Worm (Caenorhabditis elegans) whole organism, L1 larva: ENCODE measurements around the gene H27A22.1.

Source experiments
- C04F5.9 ChIP-seq: sonication (generic microtip); optimal IDR thresholded peaks from 2 replicates; lab custom pipeline; 2016; ENCODE audit warnings: missing genetic modification characterization, missing compliant biosample characterization
- C34B4.2 ChIP-seq: sonication (generic microtip); optimal IDR thresholded peaks from 2 replicates; lab custom pipeline; 2017; ENCODE audit warnings: mild to moderate bottlenecking, missing genetic modification characterization, missing compliant biosample characterization
- aha-1 ChIP-seq: fragments of 150-350 bp; optimal IDR thresholded peaks from 2 replicates; lab custom pipeline; 2014; ENCODE audit warnings: missing biosample characterization, missing genetic modification characterization
- alr-1 ChIP-seq: fragments of 200-800 bp; sonication (Bioruptor generic); optimal IDR thresholded peaks from 2 replicates; lab custom pipeline; 2018; ENCODE audit warnings: borderline replicate concordance, mild to moderate bottlenecking, missing genetic modification characterization, missing compliant biosample characterization
- aly-2 ChIP-seq: fragments of 150-350 bp; optimal IDR thresholded peaks from 2 replicates; lab custom pipeline; 2014; ENCODE audit warnings: missing biosample characterization, missing genetic modification characterization
- ces-1 ChIP-seq: fragments of 150-350 bp; optimal IDR thresholded peaks from 2 replicates; lab custom pipeline; 2014; ENCODE audit warnings: missing biosample characterization, missing genetic modification reagents, missing genetic modification characterization
- dpl-1 ChIP-seq, 3 experiments: fragments of 150-350 bp in 2 of 3; sonication (generic microtip) in 1 of 3; optimal IDR thresholded peaks; 2 replicates each; lab custom pipeline; 2014 to 2017; ENCODE audit warnings: missing biosample characterization in 3 of 3, missing genetic modification characterization in 3 of 3, missing genetic modification reagents in 3 of 3
- efl-1 ChIP-seq, 4 experiments: fragments of 150-350 bp; optimal IDR thresholded peaks in 3 of 4; peaks in 1 of 4; 1 replicate in 1 of 4; 2 replicates in 3 of 4; lab custom pipeline; 2014; ENCODE audit warnings: missing biosample characterization in 2 of 4, missing genetic modification characterization in 2 of 4, missing genetic modification reagents in 2 of 4
- egl-27 ChIP-seq, 2 experiments: fragments of 150-350 bp in 1 of 2; sonication (generic microtip); optimal IDR thresholded peaks; 3 replicates each; lab custom pipeline; 2017 to 2018; ENCODE audit warnings: missing biosample characterization in 2 of 2, missing genetic modification characterization in 2 of 2, missing genetic modification reagents in 2 of 2
- ets-5 ChIP-seq: fragments of 200-800 bp; sonication (Bioruptor generic); IDR thresholded peaks from 2 replicates; pipeline ENCODE4 v1.3.6; 2022; ENCODE audit warnings: missing genetic modification characterization, missing compliant biosample characterization
- fkh-10 ChIP-seq: sonication (generic microtip); optimal IDR thresholded peaks from 2 replicates; lab custom pipeline; 2017; ENCODE audit warnings: missing biosample characterization, missing genetic modification reagents, missing genetic modification characterization
- fkh-4 ChIP-seq: sonication (generic microtip); optimal IDR thresholded peaks from 2 replicates; lab custom pipeline; 2016; ENCODE audit warnings: missing compliant biosample characterization, missing genetic modification characterization, borderline replicate concordance
- fkh-8 ChIP-seq: sonication (generic microtip); optimal IDR thresholded peaks from 2 replicates; lab custom pipeline; 2016; ENCODE audit warnings: mild to moderate bottlenecking, missing genetic modification characterization, missing compliant biosample characterization
- grh-1 ChIP-seq: fragments of 200-800 bp; sonication (Bioruptor generic); IDR thresholded peaks from 2 replicates; pipeline ENCODE4 v1.3.6; 2022; ENCODE audit warnings: missing genetic modification reagents, missing genetic modification characterization, missing compliant biosample characterization
- irx-1 ChIP-seq: sonication (generic microtip); optimal IDR thresholded peaks from 2 replicates; lab custom pipeline; 2016; ENCODE audit warnings: missing genetic modification characterization, missing compliant biosample characterization
- lin-13 ChIP-seq: fragments of 150-350 bp; optimal IDR thresholded peaks from 2 replicates; lab custom pipeline; 2014; ENCODE audit warnings: missing biosample characterization, missing genetic modification reagents, missing genetic modification characterization
- nhr-12 ChIP-seq: sonication (generic microtip); optimal IDR thresholded peaks from 2 replicates; lab custom pipeline; 2017; ENCODE audit warnings: missing biosample characterization, missing genetic modification characterization
- nhr-20 ChIP-seq: sonication (generic microtip); optimal IDR thresholded peaks from 2 replicates; lab custom pipeline; 2016; ENCODE audit warnings: mild to moderate bottlenecking, missing genetic modification characterization, missing compliant biosample characterization
- nhr-47 ChIP-seq: sonication (generic microtip); optimal IDR thresholded peaks from 2 replicates; lab custom pipeline; 2016; ENCODE audit warnings: mild to moderate bottlenecking, missing genetic modification characterization, moderate library complexity, missing compliant biosample characterization
- nhr-71 ChIP-seq: sonication (generic microtip); optimal IDR thresholded peaks from 2 replicates; lab custom pipeline; 2016; ENCODE audit warnings: mild to moderate bottlenecking, missing genetic modification characterization, moderate library complexity, missing compliant biosample characterization
- nhr-76 ChIP-seq: sonication (generic microtip); optimal IDR thresholded peaks from 2 replicates; lab custom pipeline; 2017; ENCODE audit warnings: missing biosample characterization, missing genetic modification characterization
- nhr-77 ChIP-seq: fragments of 150-350 bp; optimal IDR thresholded peaks from 2 replicates; lab custom pipeline; 2014; ENCODE audit warnings: missing biosample characterization, missing genetic modification characterization
- nhr-84 ChIP-seq: sonication (generic microtip); optimal IDR thresholded peaks from 2 replicates; lab custom pipeline; 2017; ENCODE audit warnings: missing biosample characterization, missing genetic modification characterization
- pag-3 ChIP-seq: sonication (generic microtip); optimal IDR thresholded peaks from 2 replicates; lab custom pipeline; 2017; ENCODE audit warnings: missing genetic modification characterization, mild to moderate bottlenecking, missing compliant biosample characterization, antibody characterized with exemption, borderline replicate concordance; ENCODE audit not compliant: insufficient read depth
- pqm-1 ChIP-seq: sonication (generic microtip); optimal IDR thresholded peaks from 3 replicates; lab custom pipeline; 2017; ENCODE audit warnings: missing biosample characterization, missing genetic modification characterization
- snu-23 ChIP-seq: sonication (generic microtip); optimal IDR thresholded peaks from 2 replicates; lab custom pipeline; 2016; ENCODE audit warnings: missing genetic modification characterization, missing compliant biosample characterization
- sox-4 ChIP-seq: sonication (generic microtip); optimal IDR thresholded peaks from 2 replicates; lab custom pipeline; 2016; ENCODE audit warnings: missing genetic modification characterization, missing compliant biosample characterization
- tbx-2 ChIP-seq: sonication (generic microtip); optimal IDR thresholded peaks from 2 replicates; lab custom pipeline; 2016; ENCODE audit warnings: missing genetic modification characterization, missing compliant biosample characterization
- tlp-1 ChIP-seq: fragments of 150-350 bp; optimal IDR thresholded peaks from 2 replicates; lab custom pipeline; 2014; ENCODE audit warnings: missing biosample characterization, missing genetic modification characterization
- unc-130 ChIP-seq: fragments of 150-350 bp; optimal IDR thresholded peaks from 2 replicates; lab custom pipeline; 2017; ENCODE audit warnings: missing biosample characterization, missing genetic modification characterization, inconsistent platforms
- unc-30 ChIP-seq: sonication (generic microtip); optimal IDR thresholded peaks from 2 replicates; lab custom pipeline; 2017; ENCODE audit warnings: missing biosample characterization, missing genetic modification characterization
- vab-15 ChIP-seq: sonication (generic microtip); optimal IDR thresholded peaks from 2 replicates; lab custom pipeline; 2017; ENCODE audit warnings: missing genotype, mild to moderate bottlenecking, missing genetic modification characterization, missing compliant biosample characterization
- zag-1 ChIP-seq: fragments of 150-350 bp; optimal IDR thresholded peaks from 2 replicates; lab custom pipeline; 2014; ENCODE audit warnings: missing biosample characterization, missing genetic modification characterization
- zip-4 ChIP-seq: fragments of 200-800 bp; sonication (Bioruptor generic); optimal IDR thresholded peaks from 2 replicates; lab custom pipeline; 2018; ENCODE audit warnings: mild to moderate bottlenecking, missing genetic modification characterization, moderate library complexity, missing compliant biosample characterization
- ztf-4 ChIP-seq: fragments of 150-350 bp; optimal IDR thresholded peaks from 2 replicates; lab custom pipeline; 2014; ENCODE audit warnings: missing biosample characterization, missing genetic modification characterization

The H27A22.1 gene

DNA sequence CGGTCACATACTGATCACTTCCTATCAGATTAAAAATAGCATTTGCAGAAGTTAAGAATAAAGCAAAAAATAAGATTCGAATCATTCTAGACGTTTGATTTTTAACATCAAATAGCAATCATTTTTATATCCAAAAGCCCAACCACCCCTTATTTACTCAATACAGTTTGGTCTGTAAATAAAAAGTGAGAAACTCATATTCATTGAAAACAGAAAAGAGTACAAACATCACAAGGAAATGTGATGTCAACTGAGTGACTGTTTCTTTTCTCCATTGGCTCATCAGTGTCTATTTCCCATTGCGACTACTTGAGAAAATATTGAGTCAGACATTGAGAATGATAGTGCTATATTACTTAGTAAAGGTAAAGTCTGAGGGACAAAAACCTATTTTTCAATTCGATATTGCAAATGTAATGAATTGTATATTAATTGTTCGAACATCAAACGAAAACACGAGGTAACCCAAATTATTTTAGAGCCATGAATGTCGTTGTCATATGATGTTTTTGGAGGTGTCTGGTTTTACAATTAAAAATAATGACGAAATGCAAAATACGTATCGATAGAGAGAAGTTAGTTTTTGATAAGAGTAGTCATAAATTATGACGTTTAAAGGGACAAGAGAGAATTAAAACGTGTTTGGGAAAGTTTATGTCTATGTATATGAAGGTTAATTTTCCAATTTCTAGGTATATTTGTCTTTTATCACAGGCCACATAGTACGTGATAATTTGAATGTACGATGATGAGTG lies 12.4 kb upstream of the H27A22.1 start, which contains the start of gene ttr-23 (continued):
- TF ChIP-seq irx-1 (tag; lab: Kevin White, UChicago), result no peak
- TF ChIP-seq snu-23, result no peak
- TF ChIP-seq nhr-20 (tag; lab: Kevin White, UChicago), result peak; percentile 32
- no peak for TF ChIP-seq nhr-77 (tag; lab: Kevin White, UChicago)
- no peak for TF ChIP-seq efl-1 (optimal IDR thresholded peaks at IDR 0.05; lab: Kevin White, UChicago)
- peak in 1 of 2 experiments; percentile 36 for TF ChIP-seq efl-1 (GFP tag; optimal IDR thresholded peaks at IDR 0.05 in 1 of 2; lab: Kevin White, UChicago)
- TF ChIP-seq fkh-4 (tag; lab: Kevin White, UChicago), result no peak
- no peak for TF ChIP-seq egl-27 (tag; optimal IDR thresholded peaks at IDR 0.05; lab: Kevin White, UChicago)
- no peak for TF ChIP-seq pag-3 (tag; lab: Kevin White, UChicago)
- no peak for TF ChIP-seq C34B4.2
- TF ChIP-seq zip-4 (GFP tag; lab: Kevin White, UChicago), result no peak
- no peak for TF ChIP-seq aly-2 (tag; lab: Kevin White, UChicago)
- no peak for TF ChIP-seq vab-15 (tag; lab: Kevin White, UChicago)
- peak; percentile 24 for TF ChIP-seq tlp-1 (tag; lab: Kevin White, UChicago)
- TF ChIP-seq fkh-10 (GFP tag; lab: Kevin White, UChicago), result no peak
- TF ChIP-seq fkh-8 (tag; lab: Kevin White, UChicago), result no peak
- no peak for TF ChIP-seq nhr-84
- no peak for TF ChIP-seq tbx-2 (tag; lab: Kevin White, UChicago)
- TF ChIP-seq ztf-4 (tag; lab: Kevin White, UChicago), result no peak
- no peak for TF ChIP-seq unc-30 (tag; lab: Kevin White, UChicago)
- TF ChIP-seq ces-1 (GFP tag; lab: Kevin White, UChicago), result no peak

DNA sequence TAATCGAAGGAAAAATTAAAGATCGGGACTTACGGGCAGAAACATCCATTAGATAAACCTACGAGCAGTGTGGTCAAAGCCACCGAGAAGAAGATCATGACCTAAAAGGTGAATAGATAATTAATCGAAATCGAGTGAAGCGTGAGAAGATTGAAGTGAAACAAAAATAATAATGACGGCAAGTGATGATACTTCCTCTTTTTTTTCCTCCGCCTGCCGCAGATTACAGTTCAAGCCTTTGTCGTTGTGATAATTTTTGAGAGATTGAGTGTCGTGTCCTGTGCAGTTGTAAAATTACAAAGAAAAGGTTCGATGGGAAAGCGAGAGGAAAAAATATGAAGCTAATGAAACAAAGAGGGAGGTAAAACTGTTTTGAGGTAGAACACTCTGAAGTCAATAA lies 9.9 kb upstream of the H27A22.1 start, which contains the start of gene T21C9.9:
T21C9.9 (minus strand) TSS at position 101 of the 400 bp plus-strand sequence.
- no peak for TF ChIP-seq fkh-4 (tag; lab: Kevin White, UChicago)
- no peak for TF ChIP-seq nhr-71 (tag; lab: Kevin White, UChicago)
- TF ChIP-seq dpl-1 (GFP tag; optimal IDR thresholded peaks at IDR 0.05; lab: Kevin White, UChicago), result no peak
- no peak for TF ChIP-seq efl-1 (optimal IDR thresholded peaks at IDR 0.05; lab: Kevin White, UChicago)
- no peak for TF ChIP-seq efl-1 (GFP tag; optimal IDR thresholded peaks at IDR 0.05 in 1 of 2; lab: Kevin White, UChicago)
- no peak for TF ChIP-seq nhr-76 (tag; lab: Kevin White, UChicago)
- TF ChIP-seq egl-27 (tag; optimal IDR thresholded peaks at IDR 0.05; lab: Kevin White, UChicago), result no peak
- TF ChIP-seq ztf-4 (tag; lab: Kevin White, UChicago), result no peak
- TF ChIP-seq alr-1 (tag; lab: Kevin White, UChicago), result no peak
- TF ChIP-seq aha-1 (tag; lab: Kevin White, UChicago), result no peak
- TF ChIP-seq C34B4.2, result no peak
- TF ChIP-seq zag-1 (tag; lab: Kevin White, UChicago), result no peak
- no peak for TF ChIP-seq lin-13
- no peak for TF ChIP-seq vab-15 (tag; lab: Kevin White, UChicago)
- no peak for TF ChIP-seq unc-130 (tag; lab: Kevin White, UChicago)
- no peak for TF ChIP-seq ets-5 (GFP tag; lab: Robert Waterston, UW)

DNA sequence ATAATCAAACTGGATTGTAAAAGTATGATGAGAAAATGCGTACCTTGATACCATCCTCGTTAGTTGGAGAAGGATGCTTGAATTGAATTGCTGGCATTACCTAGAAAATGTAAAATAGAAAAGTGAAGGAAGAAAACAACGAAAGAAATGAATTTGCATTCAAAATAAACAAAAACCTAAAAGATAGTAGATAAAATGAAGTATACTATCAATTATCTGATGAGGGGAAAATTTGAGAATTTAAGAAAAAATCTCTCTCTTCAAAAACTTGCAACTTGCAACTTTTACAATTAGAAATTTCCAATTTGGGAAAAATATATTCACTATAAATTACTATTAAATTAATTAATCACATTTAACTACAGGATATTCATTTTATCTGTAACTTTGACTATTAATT lies 7.5 kb upstream of the H27A22.1 start, which contains the start of gene T21C9.11:
T21C9.11 (minus strand) TSS at position 101 of the 400 bp plus-strand sequence.
- TF ChIP-seq irx-1 (tag; lab: Kevin White, UChicago) (no peak), nhr-12 (tag; lab: Kevin White, UChicago) (no peak), C04F5.9 (tag; lab: Kevin White, UChicago) (no peak), tbx-2 (tag; lab: Kevin White, UChicago) (no peak), pqm-1 (tag; lab: Kevin White, UChicago) (no peak), grh-1 (GFP tag; lab: Robert Waterston, UW) (no peak), fkh-10 (GFP tag; lab: Kevin White, UChicago) (no peak)

ce11 chrV:10597234-10597633 lies 5.1 kb upstream of the H27A22.1 start, which contains the start of gene T21C9.13:
TSS of gene T21C9.13 (plus strand) at chrV:10597266.
- TF ChIP-seq C04F5.9 (tag; lab: Kevin White, UChicago), result no peak
- no peak for TF ChIP-seq nhr-47 (tag; lab: Kevin White, UChicago)
- no peak for TF ChIP-seq sox-4 (tag; lab: Kevin White, UChicago)
